Fruit fly (Drosophila melanogaster): ENCODE measurements around the gene CG15337.

Gene CG15337

DNA sequence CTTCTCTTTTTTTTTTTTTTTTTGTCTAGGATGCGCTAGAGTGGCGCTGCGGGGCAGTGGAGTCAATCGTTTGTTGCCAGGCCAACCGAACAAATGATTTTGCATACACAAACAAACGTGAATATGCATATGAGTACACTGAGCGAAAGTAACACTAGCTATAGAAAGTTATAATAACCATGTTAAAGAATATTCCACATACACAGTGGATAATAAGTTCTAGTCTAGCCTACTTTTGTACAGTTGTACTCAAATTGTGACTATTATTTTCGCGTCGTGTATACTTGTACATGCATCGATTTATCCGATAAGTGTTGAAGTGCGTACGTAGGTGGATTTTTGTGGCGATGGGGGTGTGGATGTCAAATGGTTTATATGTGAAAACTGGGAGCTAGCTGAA lies 47.2 kb downstream of the CG15337 start (continued):
- no peak for TF ChIP-seq ss (GFP tag; optimal IDR thresholded peaks at IDR 0.05)
- peak; percentile 39 for TF ChIP-seq Ets96B (tag; optimal IDR thresholded peaks at IDR 0.05)
- no peak for TF ChIP-seq CG34406 (GFP tag; optimal IDR thresholded peaks at IDR 0.05)
- no peak for TF ChIP-seq Sox15 (GFP tag; optimal IDR thresholded peaks at IDR 0.05)
- no peak for TF ChIP-seq Sox102F (GFP tag; optimal IDR thresholded peaks at IDR 0.05)
- TF ChIP-seq net (GFP tag; optimal IDR thresholded peaks at IDR 0.05), result peak; percentile 16
- peak; percentile 46; the same call in 2 of the 3 replicates for TF ChIP-seq CG8119 (GFP tag; IDR thresholded peaks at IDR 0.05)
- no peak for TF ChIP-seq CG11294 (GFP tag; IDR thresholded peaks at IDR 0.05)
- TF ChIP-seq achi (GFP tag; optimal IDR thresholded peaks at IDR 0.05), result peak; percentile 31
- TF ChIP-seq CG6854 (GFP tag; optimal IDR thresholded peaks at IDR 0.05), result no peak
- TF ChIP-seq Smox (GFP tag; optimal IDR thresholded peaks at IDR 0.05), result no peak
- TF ChIP-seq Hr4 (GFP tag; optimal IDR thresholded peaks at IDR 0.05), result peak; percentile 54
- TF ChIP-seq CG6792 (GFP tag; optimal IDR thresholded peaks at IDR 0.05), result peak; percentile 2
- no peak for TF ChIP-seq CG1621 (tag; optimal IDR thresholded peaks at IDR 0.05)
- TF ChIP-seq Blimp-1 (GFP tag; optimal IDR thresholded peaks at IDR 0.05), result no peak
- no peak for TF ChIP-seq lz (GFP tag; optimal IDR thresholded peaks at IDR 0.05)
- TF ChIP-seq CG32006 (GFP tag; optimal IDR thresholded peaks at IDR 0.05), result peak; percentile 51
- peak; percentile 31 for TF ChIP-seq acj6 (GFP tag; optimal IDR thresholded peaks at IDR 0.05)
- peak; percentile 41; the same call in 1 of the 2 replicates for TF ChIP-seq Gug (GFP tag; IDR thresholded peaks at IDR 0.05)
- TF ChIP-seq Lpt (GFP tag; optimal IDR thresholded peaks at IDR 0.05), result no peak
- TF ChIP-seq CG16779 (tag; optimal IDR thresholded peaks at IDR 0.05), result no peak
- TF ChIP-seq CG11762 (GFP tag; optimal IDR thresholded peaks at IDR 0.05; ENCODE audit: insufficient read depth), result no peak
- TF ChIP-seq CG8319 (GFP tag; optimal IDR thresholded peaks at IDR 0.05), result no peak
- no peak for TF ChIP-seq Eip75B (GFP tag; optimal IDR thresholded peaks at IDR 0.05)
- TF ChIP-seq dac (GFP tag; optimal IDR thresholded peaks at IDR 0.05), result no peak

DNA sequence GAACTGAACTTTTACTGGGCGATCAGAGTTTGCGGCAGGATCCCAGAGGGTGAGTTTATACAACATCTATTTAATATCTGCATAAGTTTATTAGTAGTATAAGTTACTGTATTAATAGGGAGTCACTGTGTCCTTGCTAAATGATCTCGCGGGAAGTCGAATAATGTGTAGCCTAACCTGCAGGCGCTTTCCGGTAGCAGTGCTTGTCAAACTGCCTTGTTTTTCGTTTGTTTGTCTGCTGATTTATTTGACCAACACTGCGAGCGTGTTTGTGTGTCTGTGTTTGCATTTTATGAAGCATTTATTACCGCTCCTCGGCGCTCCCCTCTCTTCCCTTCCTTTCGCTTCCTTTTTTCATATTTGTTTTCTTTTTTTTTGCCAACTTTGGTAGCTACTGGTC lies 50.8 kb downstream of the CG15337 start:
- TF ChIP-seq Eip78C (GFP tag) (peak; percentile 9), OdsH (GFP tag; optimal IDR thresholded peaks at IDR 0.05) (no peak), dsx (GFP tag; optimal IDR thresholded peaks at IDR 0.05; ENCODE audit: poor library complexity, severe bottlenecking) (no peak), fd59A (GFP tag; optimal IDR thresholded peaks at IDR 0.05) (no peak), CG1621 (tag; optimal IDR thresholded peaks at IDR 0.05) (no peak), Hr4 (GFP tag; optimal IDR thresholded peaks at IDR 0.05) (no peak), CG6854 (GFP tag; optimal IDR thresholded peaks at IDR 0.05) (no peak), CG6163 (GFP tag; IDR thresholded peaks at IDR 0.05) (peak; percentile 7; the same call in 1 of the 3 replicates), Met (GFP tag; optimal IDR thresholded peaks at IDR 0.05) (no peak), salr (GFP tag; optimal IDR thresholded peaks at IDR 0.05) (no peak), esn (GFP tag; optimal IDR thresholded peaks at IDR 0.05) (no peak), Eip93F (GFP tag; optimal IDR thresholded peaks at IDR 0.05) (no peak), fkh (GFP tag; optimal IDR thresholded peaks at IDR 0.05) (peak; percentile 23), pdm3 (GFP tag; optimal IDR thresholded peaks at IDR 0.05) (no peak), CG8319 (GFP tag; optimal IDR thresholded peaks at IDR 0.05) (no peak), ss (GFP tag; optimal IDR thresholded peaks at IDR 0.05) (no peak), Smox (GFP tag; optimal IDR thresholded peaks at IDR 0.05) (no peak), CG11762 (GFP tag; optimal IDR thresholded peaks at IDR 0.05; ENCODE audit: insufficient read depth) (no peak), net (GFP tag; optimal IDR thresholded peaks at IDR 0.05) (no peak), Sox102F (GFP tag; optimal IDR thresholded peaks at IDR 0.05) (no peak), CG3919 (GFP tag; optimal IDR thresholded peaks at IDR 0.05) (no peak), vri (GFP tag; optimal IDR thresholded peaks at IDR 0.05) (no peak)
